Fruit fly (Drosophila melanogaster) whole organism, embryonic: ENCODE measurements around the gene CG43799.

Experiments used
- YL-1 ChIP-seq: fragments of 200-800 bp; sonication (Bioruptor generic); optimal IDR thresholded peaks from 3 replicates; lab custom pipeline; 2017; ENCODE audit warnings: missing biosample characterization, mild to moderate bottlenecking, missing genetic modification characterization
- fru ChIP-seq: fragments of >200 bp; optimal IDR thresholded peaks from 2 replicates; lab custom pipeline; 2017
- gcm ChIP-seq: fragments of 200-800 bp; sonication (Bioruptor generic); optimal IDR thresholded peaks from 2 replicates; lab custom pipeline; 2019; ENCODE audit warnings: missing biosample characterization, mild to moderate bottlenecking, missing genetic modification characterization, moderate library complexity
- gt ChIP-seq: fragments of 200-800 bp; sonication (Bioruptor generic); IDR thresholded peaks from 2 replicates; pipeline ENCODE4 v1.3.6; 2022; ENCODE audit warnings: missing biosample characterization, missing genetic modification characterization

DNA sequence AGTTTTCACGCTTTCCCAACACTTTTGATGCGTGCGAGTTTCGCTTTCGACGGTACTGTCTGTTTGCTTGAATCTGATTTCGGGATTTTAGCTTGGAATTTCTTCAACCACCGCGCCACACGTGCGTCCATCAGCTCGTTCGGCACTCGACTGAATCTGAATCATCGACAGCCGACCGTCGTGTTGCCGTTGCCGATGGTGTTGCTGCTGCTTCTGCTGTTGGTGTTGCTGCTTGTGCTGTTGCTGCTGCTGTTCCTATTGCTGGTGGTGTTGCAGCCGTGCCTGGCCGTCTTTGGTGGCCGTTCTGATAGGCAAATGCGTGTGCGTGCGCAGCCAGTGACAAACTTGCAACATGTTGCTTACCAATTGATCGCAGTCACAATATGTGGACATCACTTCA is 49.5 kb downstream of the CG43799 start, which contains the start of gene Wnt4:
- no peak for TF ChIP-seq YL-1
- TF ChIP-seq gt (GFP tag; lab: Robert Waterston, UW) = no peak
- TF ChIP-seq gcm (GFP tag; lab: Kevin White, UChicago) = no peak
- no peak for TF ChIP-seq fru (lab: Kevin White, UChicago)
